Worm (Caenorhabditis elegans) whole organism, L3 larva: ENCODE data around the gene Y53F4B.25.

Experiments used
- elt-2 ChIP-seq: sonication (generic microtip); optimal IDR thresholded peaks from 2 replicates; lab custom pipeline; 2016; ENCODE audit warnings: missing genetic modification reagents, mild to moderate bottlenecking, missing genetic modification characterization, missing compliant biosample characterization
- fos-1 ChIP-seq: fragments of 150-350 bp; optimal IDR thresholded peaks from 2 replicates; lab custom pipeline; 2014; ENCODE audit warnings: missing biosample characterization, missing genetic modification characterization

DNA sequence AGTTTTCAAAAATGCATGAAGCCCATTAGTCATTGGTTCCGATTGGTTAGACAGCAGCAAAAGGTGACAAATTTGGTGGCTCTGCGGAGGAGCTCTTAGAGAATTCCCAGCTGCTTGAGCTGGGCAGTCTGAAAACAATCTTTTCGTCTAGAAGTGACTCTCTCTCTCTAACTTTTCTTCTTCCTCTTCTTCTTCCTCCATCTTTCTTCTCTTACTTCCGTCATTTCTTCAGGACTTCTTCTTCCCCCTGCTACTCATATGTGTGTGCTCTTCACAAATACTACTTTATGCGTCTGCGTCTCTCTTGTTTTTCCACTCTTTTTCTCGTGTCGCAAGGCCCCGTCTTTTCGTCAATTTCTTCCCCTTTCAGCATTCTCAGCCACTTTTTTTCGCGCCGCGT lies 54.0 kb downstream of the Y53F4B.25 start:
- TF ChIP-seq elt-2 (tag; lab: Kevin White, UChicago) (no peak), fos-1 (no peak)
